Worm (Caenorhabditis elegans): ENCODE data around the gene rabs-5.

Gene rabs-5

ce11 chrIV:8091539-8091938 is 15.9 kb downstream of the rabs-5 start:
- TF ChIP-seq ZK546.5 (tag; optimal IDR thresholded peaks at IDR 0.05), result no peak
- peak; percentile 23; the same call in 1 of the 2 replicates for TF ChIP-seq hmg-1.1 (GFP tag; IDR thresholded peaks at IDR 0.05)
- TF ChIP-seq ceh-32 (tag; optimal IDR thresholded peaks at IDR 0.05; ENCODE audit: poor library complexity), result no peak
- no peak for TF ChIP-seq nhr-48 (tag; optimal IDR thresholded peaks at IDR 0.05)

DNA sequence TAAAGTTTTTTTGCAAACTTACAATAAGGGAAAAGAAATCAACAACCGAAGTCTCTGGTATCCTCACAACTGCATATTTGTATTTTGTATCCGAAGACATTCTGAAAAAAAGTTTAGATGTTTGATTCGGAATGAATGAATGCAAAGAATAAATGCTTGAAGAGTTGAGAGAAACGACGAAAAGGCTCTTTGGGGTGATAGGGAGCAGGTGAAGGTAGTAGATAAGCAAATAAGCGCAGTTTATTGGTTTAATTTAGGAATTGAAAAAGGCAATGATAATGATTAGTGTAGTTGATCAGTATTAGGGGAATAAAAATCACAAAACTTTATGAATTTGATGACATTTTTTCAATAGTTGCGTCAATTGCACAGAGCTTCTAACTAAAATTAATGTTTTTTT is 20.9 kb downstream of the rabs-5 start, which contains the start of gene nsy-7:
nsy-7 (minus strand) TSS at position 101 of the 400 bp plus-strand sequence.
- TF ChIP-seq nhr-42 (GFP tag; IDR thresholded peaks at IDR 0.05) (no peak), dmd-8 (GFP tag; IDR thresholded peaks at IDR 0.05) (no peak), F37D6.2 (tag; optimal IDR thresholded peaks at IDR 0.05) (no peak), ceh-20 (GFP tag; IDR thresholded peaks at IDR 0.05) (no peak), vab-7 (GFP tag; IDR thresholded peaks at IDR 0.05) (no peak), dmd-9 (GFP tag; IDR thresholded peaks at IDR 0.05) (no peak), nhr-41 (GFP tag; IDR thresholded peaks at IDR 0.05) (no peak), sdz-12 (GFP tag; optimal IDR thresholded peaks at IDR 0.05) (no peak), T26A8.4 (GFP tag; IDR thresholded peaks at IDR 0.05) (no peak), mep-1 (tag; optimal IDR thresholded peaks at IDR 0.05) (no peak), ctbp-1 (GFP tag; IDR thresholded peaks at IDR 0.05) (no peak), F26F4.8 (GFP tag; conservative IDR thresholded peaks at IDR 0.05) (no peak), lin-29 (GFP tag; IDR thresholded peaks at IDR 0.05) (no peak), madf-5 (GFP tag; IDR thresholded peaks at IDR 0.05) (no peak), daf-12 (tag; optimal IDR thresholded peaks at IDR 0.05) (no peak), snpc-1.2 (GFP tag; IDR thresholded peaks at IDR 0.05) (no peak), mxl-2 (GFP tag; conservative IDR thresholded peaks at IDR 0.05) (no peak)

DNA sequence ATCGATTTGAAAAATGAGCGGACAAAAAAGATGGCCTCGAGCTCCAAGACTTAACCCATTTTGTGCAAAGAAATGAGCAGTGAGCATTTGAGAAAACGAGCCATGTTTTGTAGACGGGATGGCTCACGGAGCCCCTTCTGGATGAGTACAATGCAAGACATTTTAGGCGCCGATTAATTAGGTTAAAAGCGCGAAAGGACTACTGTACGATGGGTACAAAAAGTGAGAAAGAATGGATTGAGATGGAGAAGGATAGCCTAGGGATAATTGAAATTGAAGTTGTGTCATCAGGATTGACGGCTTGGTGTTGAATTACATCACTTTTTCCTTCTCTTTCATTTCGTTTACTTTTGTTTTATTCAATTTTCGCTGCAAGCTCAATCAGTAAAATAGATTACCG is 26.6 kb downstream of the rabs-5 start:
- TF ChIP-seq saeg-2 (GFP tag; IDR thresholded peaks at IDR 0.05) (no peak), fos-1 (tag; optimal IDR thresholded peaks at IDR 0.05) (no peak), lin-39 (tag; optimal IDR thresholded peaks at IDR 0.05) (no peak), zfp-3 (GFP tag; conservative IDR thresholded peaks at IDR 0.05) (no peak), ama-1 (optimal IDR thresholded peaks at IDR 0.05) (no peak), php-3 (GFP tag; IDR thresholded peaks at IDR 0.05) (no peak), aha-1 (tag) (peak; percentile 37), lin-1 (GFP tag; IDR thresholded peaks at IDR 0.05) (no peak)

ce11 chrIV:8080166-8080565 is 27.2 kb downstream of the rabs-5 start:
- TF ChIP-seq dve-1 (tag; optimal IDR thresholded peaks at IDR 0.05; ENCODE audit: insufficient read depth) (no peak), aha-1 (tag) (peak; percentile 56), daf-12 (tag; optimal IDR thresholded peaks at IDR 0.05) (no peak), hmg-1.1 (GFP tag; IDR thresholded peaks at IDR 0.05) (0 out of 2 replicates have a peak, but pooled peaks have one; percentile 4), unc-62 (GFP tag; optimal IDR thresholded peaks at IDR 0.05 in 1 of 2) (peak in 1 of 2 experiments; percentile 90), unc-62 (tag; optimal IDR thresholded peaks at IDR 0.05) (no peak), lin-39 (tag; optimal IDR thresholded peaks at IDR 0.05) (no peak), nhr-102 (tag; optimal IDR thresholded peaks at IDR 0.05) (no peak)

DNA sequence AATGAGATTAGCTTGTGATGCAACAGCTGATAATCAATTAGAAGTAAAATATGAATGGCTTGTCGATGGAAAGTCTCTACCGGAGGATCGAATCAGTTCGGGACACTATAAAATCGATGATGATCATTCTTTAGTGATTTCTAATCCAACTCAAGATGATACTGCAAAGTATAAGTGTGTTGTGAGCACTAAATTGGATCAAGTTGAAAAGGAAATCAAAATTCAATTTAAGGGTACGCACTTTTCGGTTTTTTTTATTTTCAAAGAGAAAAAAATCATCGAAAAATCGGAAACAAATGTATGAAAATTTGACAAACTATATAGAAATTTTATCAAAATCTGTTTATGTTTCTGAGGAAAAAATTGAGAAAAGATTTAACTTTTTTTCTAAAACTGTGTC is 30.9 kb downstream of the rabs-5 start:
- TF ChIP-seq T20F7.1 (GFP tag; optimal IDR thresholded peaks at IDR 0.05) (no peak), unc-62 (GFP tag; optimal IDR thresholded peaks at IDR 0.05 in 1 of 2) (no peak), unc-62 (tag; optimal IDR thresholded peaks at IDR 0.05) (no peak), ctbp-1 (GFP tag; IDR thresholded peaks at IDR 0.05) (no peak), spr-1 (tag; optimal IDR thresholded peaks at IDR 0.05) (no peak), egl-43 (GFP tag; IDR thresholded peaks at IDR 0.05) (no peak), zag-1 (tag; optimal IDR thresholded peaks at IDR 0.05) (no peak)

Data from whole organism, L4 larva.